Fruit fly (Drosophila melanogaster) whole organism, embryonic: ENCODE results near the gene mus301.

Experiments
- Aef1 ChIP-seq: fragments of 200-800 bp; sonication (Bioruptor generic); IDR thresholded peaks from 3 replicates; pipeline ENCODE4 v1.3.6; 2022; ENCODE audit warnings: missing biosample characterization, missing genetic modification characterization
- B-H2 ChIP-seq: fragments of 200-800 bp; sonication (Bioruptor generic); optimal IDR thresholded peaks from 2 replicates; lab custom pipeline; 2018; ENCODE audit warnings: missing biosample characterization, mild to moderate bottlenecking, missing genetic modification characterization
- BEAF-32 ChIP-seq: fragments of 200-800 bp; sonication (Bioruptor generic); optimal IDR thresholded peaks from 3 replicates; lab custom pipeline; 2017; ENCODE audit warnings: missing biosample characterization, missing genetic modification characterization, mild to moderate bottlenecking, moderate library complexity, missing genetic modification reagents
- CG10147 ChIP-seq: fragments of 200-800 bp; sonication (Bioruptor generic); optimal IDR thresholded peaks from 2 replicates; lab custom pipeline; 2019; ENCODE audit warnings: missing biosample characterization, mild to moderate bottlenecking, missing genetic modification characterization, moderate library complexity
- CG1024 ChIP-seq: fragments of 200-800 bp; sonication (Bioruptor generic); IDR thresholded peaks from 2 replicates; pipeline ENCODE4 v1.3.6; 2022; ENCODE audit warnings: missing biosample characterization, missing genetic modification characterization
- CG10267 ChIP-seq: fragments of 200-800 bp; sonication (Bioruptor generic); optimal IDR thresholded peaks from 2 replicates; lab custom pipeline; 2018; ENCODE audit warnings: missing biosample characterization, mild to moderate bottlenecking, missing genetic modification characterization, moderate library complexity
- CG11504 ChIP-seq: fragments of 200-800 bp; sonication (Bioruptor generic); optimal IDR thresholded peaks from 3 replicates; lab custom pipeline; 2019; ENCODE audit warnings: missing biosample characterization, mild to moderate bottlenecking, missing genetic modification characterization, moderate library complexity
- CG11560 ChIP-seq: fragments of 200-800 bp; sonication (Bioruptor generic); IDR thresholded peaks from 3 replicates; pipeline ENCODE4 v1.3.6; 2022; ENCODE audit warnings: missing biosample characterization, missing genetic modification characterization
- CG13775 ChIP-seq: fragments of 200-800 bp; sonication (Bioruptor generic); optimal IDR thresholded peaks from 3 replicates; lab custom pipeline; 2017; ENCODE audit warnings: missing biosample characterization, mild to moderate bottlenecking, missing genetic modification characterization
- CG13894 ChIP-seq: fragments of 200-800 bp; sonication (Bioruptor generic); optimal IDR thresholded peaks from 3 replicates; lab custom pipeline; 2018; ENCODE audit warnings: missing biosample characterization, mild to moderate bottlenecking, missing genetic modification characterization, moderate library complexity
- CG14710 ChIP-seq: fragments of 200-800 bp; sonication (Bioruptor generic); optimal IDR thresholded peaks from 3 replicates; lab custom pipeline; 2019; ENCODE audit warnings: missing biosample characterization, mild to moderate bottlenecking, missing genetic modification characterization, moderate library complexity
- CG15514 ChIP-seq: fragments of 200-800 bp; sonication (Bioruptor generic); optimal IDR thresholded peaks from 3 replicates; lab custom pipeline; 2017; ENCODE audit warnings: missing biosample characterization, missing genetic modification characterization, mild to moderate bottlenecking, moderate library complexity, missing genetic modification reagents
- CG17612 ChIP-seq: fragments of 200-800 bp; sonication (Bioruptor generic); IDR thresholded peaks from 2 replicates; pipeline ENCODE4 v1.3.6; 2022; ENCODE audit warnings: missing biosample characterization, missing genetic modification characterization
- CG17829 ChIP-seq: fragments of 200-800 bp; optimal IDR thresholded peaks from 2 replicates; lab custom pipeline; 2019; ENCODE audit warnings: missing biosample characterization, mild to moderate bottlenecking, missing genetic modification characterization, moderate library complexity
- CG33557 ChIP-seq: fragments of 200-800 bp; sonication (Bioruptor generic); optimal IDR thresholded peaks from 2 replicates; lab custom pipeline; 2019; ENCODE audit warnings: missing biosample characterization, mild to moderate bottlenecking, missing genetic modification characterization, moderate library complexity
- CG34224 ChIP-seq: fragments of 200-800 bp; sonication (Bioruptor generic); IDR thresholded peaks from 3 replicates; pipeline ENCODE4 v1.3.6; 2022; ENCODE audit warnings: missing biosample characterization, missing genetic modification characterization; ENCODE audit not compliant: partially characterized antibody
- CG6175 ChIP-seq: fragments of 200-800 bp; sonication (Bioruptor generic); IDR thresholded peaks from 3 replicates; pipeline ENCODE4 v1.3.6; 2022; ENCODE audit warnings: missing biosample characterization, missing genetic modification characterization
- CG8359 ChIP-seq: fragments of 200-800 bp; sonication (Bioruptor generic); optimal IDR thresholded peaks from 2 replicates; lab custom pipeline; 2017; ENCODE audit warnings: missing biosample characterization, mild to moderate bottlenecking, missing genetic modification characterization, borderline replicate concordance
- CG9797 ChIP-seq: fragments of 200-800 bp; sonication (Bioruptor generic); optimal IDR thresholded peaks from 3 replicates; lab custom pipeline; 2018; ENCODE audit warnings: missing biosample characterization, mild to moderate bottlenecking, missing genetic modification characterization
- Fer1 ChIP-seq: fragments of 200-800 bp; sonication (Bioruptor generic); optimal IDR thresholded peaks from 2 replicates; lab custom pipeline; 2017; ENCODE audit warnings: missing biosample characterization, mild to moderate bottlenecking, missing genetic modification characterization
- Jarid2 ChIP-seq: fragments of 200-800 bp; sonication (Bioruptor generic); optimal IDR thresholded peaks from 3 replicates; lab custom pipeline; 2017; ENCODE audit warnings: mild to moderate bottlenecking, missing biosample characterization, missing genetic modification reagents, missing genetic modification characterization
- PHDP ChIP-seq: fragments of 200-800 bp; sonication (Bioruptor generic); optimal IDR thresholded peaks from 3 replicates; lab custom pipeline; 2018; ENCODE audit warnings: missing biosample characterization, mild to moderate bottlenecking, missing genetic modification characterization, moderate library complexity
- Sry-β ChIP-seq: fragments of 200-800 bp; sonication (Bioruptor generic); optimal IDR thresholded peaks from 2 replicates; lab custom pipeline; 2018; ENCODE audit warnings: missing biosample characterization, mild to moderate bottlenecking, missing genetic modification characterization, moderate library complexity
- YL-1 ChIP-seq: fragments of 200-800 bp; sonication (Bioruptor generic); optimal IDR thresholded peaks from 3 replicates; lab custom pipeline; 2017; ENCODE audit warnings: missing biosample characterization, mild to moderate bottlenecking, missing genetic modification characterization
- cato ChIP-seq: fragments of 200-800 bp; sonication (Bioruptor generic); optimal IDR thresholded peaks from 2 replicates; lab custom pipeline; 2016; ENCODE audit warnings: missing biosample characterization, missing genetic modification characterization, borderline replicate concordance
- dan ChIP-seq: fragments of 200-800 bp; sonication (Bioruptor generic); IDR thresholded peaks from 2 replicates; pipeline ENCODE4 v1.3.6; 2022; ENCODE audit warnings: missing biosample characterization, missing genetic modification characterization
- dmrt11E ChIP-seq: fragments of 200-800 bp; sonication (Bioruptor generic); optimal IDR thresholded peaks from 3 replicates; lab custom pipeline; 2018; ENCODE audit warnings: missing biosample characterization, mild to moderate bottlenecking, missing genetic modification characterization, moderate library complexity
- ems ChIP-seq: fragments of 200-800 bp; sonication (Bioruptor generic); optimal IDR thresholded peaks from 3 replicates; lab custom pipeline; 2016; ENCODE audit warnings: missing biosample characterization, missing genetic modification characterization
- en ChIP-seq: fragments of 200-800 bp; sonication (Bioruptor generic); optimal IDR thresholded peaks from 2 replicates; lab custom pipeline; 2016; ENCODE audit warnings: missing biosample characterization, missing genetic modification characterization
- jigr1 ChIP-seq: fragments of 200-800 bp; sonication (Bioruptor generic); IDR thresholded peaks from 3 replicates; pipeline ENCODE4 v1.3.6; 2022; ENCODE audit warnings: missing biosample characterization, missing genetic modification characterization
- kni ChIP-seq: fragments of 200-800 bp; sonication (Bioruptor generic); optimal IDR thresholded peaks from 3 replicates; lab custom pipeline; 2017; ENCODE audit warnings: mild to moderate bottlenecking, missing biosample characterization, missing genetic modification reagents, missing genetic modification characterization
- mam ChIP-seq: fragments of 200-800 bp; sonication (Bioruptor generic); optimal IDR thresholded peaks from 3 replicates; lab custom pipeline; 2016; ENCODE audit warnings: missing biosample characterization, missing genetic modification characterization
- pnt ChIP-seq: fragments of 200-800 bp; sonication (Bioruptor generic); optimal IDR thresholded peaks from 3 replicates; lab custom pipeline; 2016; ENCODE audit warnings: missing biosample characterization, missing genetic modification characterization
- row ChIP-seq: fragments of 200-800 bp; sonication (Bioruptor generic); IDR thresholded peaks from 3 replicates; pipeline ENCODE4 v1.3.6; 2022; ENCODE audit warnings: missing biosample characterization, missing genetic modification characterization

Gene mus301

DNA sequence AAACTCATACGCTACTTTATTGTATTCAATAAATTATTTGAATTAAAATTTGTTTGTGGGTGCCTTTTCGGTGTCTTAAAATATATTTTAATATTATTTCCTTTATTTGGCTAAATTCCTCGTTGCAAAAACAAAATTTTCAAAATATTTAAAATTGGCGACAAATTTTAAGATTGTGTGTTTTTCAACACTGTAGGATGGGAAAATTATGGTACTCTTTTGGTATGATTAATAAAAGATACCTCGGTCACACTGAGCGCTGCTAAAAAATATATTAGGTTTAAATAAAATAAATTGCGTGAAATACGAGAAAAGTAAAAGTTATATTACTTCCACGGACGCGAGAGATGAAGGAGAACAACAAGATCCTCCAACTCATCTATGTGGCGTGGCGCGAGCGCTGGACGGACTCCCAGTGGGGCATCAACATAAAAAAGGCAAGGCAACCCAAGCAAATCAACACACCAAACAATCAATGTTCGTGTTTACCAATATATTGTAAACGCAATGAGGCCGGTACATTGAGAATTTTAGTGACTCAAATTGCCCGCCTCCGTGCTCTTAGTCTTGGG, 53.5 kb downstream of the mus301 start, which contains the start of gene MED24 (continued):
- TF ChIP-seq dan (GFP tag; lab: Robert Waterston, UW) (no peak), BEAF-32 (GFP tag; lab: Kevin White, UChicago) (peak; percentile 17), CG8359 (GFP tag; lab: Kevin White, UChicago) (no peak), CG34224 (GFP tag; lab: Robert Waterston, UW) (peak; percentile 22; the same call in 1 of the 3 replicates), CG17829 (tag; lab: Kevin White, UChicago) (no peak), CG15514 (GFP tag; lab: Kevin White, UChicago) (peak; percentile 54), CG9797 (peak; percentile 42), row (GFP tag; lab: Robert Waterston, UW) (no peak; the same call in 2 of the 3 replicates), CG33557 (GFP tag; lab: Kevin White, UChicago) (no peak), PHDP (tag; lab: Kevin White, UChicago) (no peak), YL-1 (GFP tag; lab: Kevin White, UChicago) (peak; percentile 22), CG11560 (tag; lab: Robert Waterston, UW) (no peak), kni (GFP tag; lab: Kevin White, UChicago) (no peak), CG10267 (tag; lab: Kevin White, UChicago) (peak; percentile 95), CG14710 (tag; lab: Kevin White, UChicago) (peak; percentile 38), en (no peak), Aef1 (no peak), pnt (GFP tag; lab: Kevin White, UChicago) (no peak), CG10147 (no peak), CG1024 (GFP tag; lab: Robert Waterston, UW) (no peak), mam (no peak), CG11504 (tag; lab: Kevin White, UChicago) (no peak), Sry-β (GFP tag; lab: Kevin White, UChicago) (no peak), CG13775 (GFP tag; lab: Kevin White, UChicago) (no peak), Fer1 (GFP tag; lab: Kevin White, UChicago) (peak; percentile 9), dmrt11E (tag; lab: Kevin White, UChicago) (no peak), Jarid2 (GFP tag; lab: Kevin White, UChicago) (no peak), jigr1 (GFP tag; lab: Robert Waterston, UW) (no peak), B-H2 (GFP tag; lab: Kevin White, UChicago) (peak; percentile 16), cato (no peak), CG17612 (GFP tag; lab: Robert Waterston, UW) (no peak), CG13894 (no peak), CG6175 (GFP tag; lab: Robert Waterston, UW) (no peak), ems (GFP tag; lab: Kevin White, UChicago) (no peak)
